Worm (Caenorhabditis elegans): Measurements from ENCODE around the gene F59B10.5.
A peak's percentile ranks its signal among the peaks of the same experiment; 100 is the strongest.

F59B10.5 gene

DNA sequence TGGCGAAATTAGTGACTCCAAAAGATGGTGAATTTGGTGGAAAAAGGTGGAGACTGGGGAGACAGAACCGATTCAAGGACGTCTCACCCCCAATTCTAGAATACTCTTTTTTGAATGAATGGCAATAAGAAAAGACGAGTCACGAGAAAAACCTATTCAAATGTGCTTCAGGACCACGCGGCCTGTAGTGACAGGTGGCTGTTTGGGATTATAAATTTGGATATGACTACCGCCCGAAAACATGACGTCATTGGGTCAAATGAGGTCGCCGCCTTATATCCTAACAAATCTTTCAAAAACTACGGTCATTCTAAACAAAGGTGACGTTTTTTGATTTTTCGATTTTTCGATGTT, 30.5 kb upstream of the F59B10.5 start:
- TF ChIP-seq hlh-8 (tag; optimal IDR thresholded peaks at IDR 0.05) (no peak), hlh-30 (tag; optimal IDR thresholded peaks at IDR 0.05; ENCODE audit: insufficient read depth) (peak; percentile 64), unc-55 (GFP tag; optimal IDR thresholded peaks at IDR 0.05) (peak; percentile 10)

DNA sequence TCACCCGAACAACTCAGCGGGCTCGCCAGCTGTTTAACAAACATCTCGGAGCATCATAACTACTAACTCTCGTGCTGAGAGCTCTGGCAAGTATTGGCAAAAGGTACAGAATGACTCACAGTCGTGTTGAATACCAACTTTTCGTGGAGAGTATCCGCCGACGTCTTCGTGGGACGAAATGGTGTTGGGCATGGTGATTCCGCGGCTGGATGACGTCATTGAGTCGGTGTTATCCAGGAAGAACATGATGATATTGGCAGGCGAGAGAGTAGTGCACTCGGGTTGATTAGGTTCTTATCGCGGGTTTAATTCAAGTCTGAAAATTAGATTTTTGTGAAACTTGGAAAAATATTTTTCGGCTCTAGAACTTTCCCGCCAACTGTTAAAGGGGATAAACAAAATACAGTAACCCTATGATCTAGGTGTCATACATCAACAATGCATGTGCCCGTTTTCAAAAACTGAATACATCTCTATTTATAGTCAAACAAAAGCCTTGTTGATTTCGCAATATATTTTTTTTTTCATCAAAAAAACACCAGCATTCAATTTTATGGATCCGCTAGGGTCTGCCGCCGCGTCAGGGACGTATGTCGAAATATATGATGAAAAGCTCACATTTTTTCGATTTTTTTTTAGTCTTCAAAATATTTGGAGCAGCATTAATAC, 30.0 kb upstream of the F59B10.5 start:
- TF ChIP-seq mec-3 (tag; optimal IDR thresholded peaks at IDR 0.05; ENCODE audit: borderline replicate concordance) (no peak), zip-5 (tag; optimal IDR thresholded peaks at IDR 0.05) (no peak), madf-2 (tag; optimal IDR thresholded peaks at IDR 0.05) (no peak)

DNA sequence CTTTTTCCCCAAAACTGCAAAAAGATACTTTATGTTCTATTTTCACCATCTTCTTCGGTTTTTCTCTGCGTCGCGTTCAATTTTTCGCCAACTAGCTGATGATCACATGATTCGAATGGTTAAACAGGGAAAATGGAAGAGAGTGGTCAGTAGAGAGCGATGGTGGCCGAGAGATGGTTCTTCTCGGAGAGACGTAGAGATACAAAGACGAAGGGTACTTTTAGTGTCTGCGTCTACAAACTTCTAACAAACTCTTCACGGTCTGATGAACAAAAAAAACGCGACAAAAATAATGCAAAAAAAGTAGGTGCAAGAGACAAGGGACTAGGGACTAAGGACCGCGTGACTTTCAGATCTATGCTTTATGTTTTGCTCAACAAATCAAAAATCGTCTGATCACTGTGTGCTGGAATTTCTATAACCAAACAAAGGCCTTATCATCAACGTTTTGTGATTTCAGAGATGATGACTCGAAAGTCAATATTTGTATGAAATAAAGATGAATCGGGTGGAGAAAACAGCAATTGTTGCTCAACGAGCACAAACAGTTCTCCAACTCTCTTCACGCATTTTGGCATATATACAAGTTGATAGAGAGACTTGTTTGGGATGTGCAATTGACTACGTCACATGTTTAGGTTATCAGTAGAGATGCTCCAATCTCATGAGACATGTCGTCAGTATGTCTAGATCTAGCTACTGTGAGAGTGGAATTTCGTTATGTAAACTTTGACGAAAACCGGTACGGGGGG, 28.7 kb upstream of the F59B10.5 start:
- TF ChIP-seq npax-4 (tag; optimal IDR thresholded peaks at IDR 0.05) (no peak), dmd-4 (tag; optimal IDR thresholded peaks at IDR 0.05; ENCODE audit: borderline replicate concordance) (no peak), ceh-6 (GFP tag; optimal IDR thresholded peaks at IDR 0.05) (no peak), ceh-2 (tag; optimal IDR thresholded peaks at IDR 0.05) (no peak), hlh-8 (tag; optimal IDR thresholded peaks at IDR 0.05) (no peak), dve-1 (tag; optimal IDR thresholded peaks at IDR 0.05) (no peak), hlh-30 (tag; optimal IDR thresholded peaks at IDR 0.05; ENCODE audit: insufficient read depth) (peak; percentile 96), pha-2 (tag; optimal IDR thresholded peaks at IDR 0.05) (no peak), K02D7.2 (tag; optimal IDR thresholded peaks at IDR 0.05) (no peak), unc-42 (tag; optimal IDR thresholded peaks at IDR 0.05) (no peak), pag-3 (tag; optimal IDR thresholded peaks at IDR 0.05; ENCODE audit: borderline replicate concordance) (no peak), ets-4 (tag; optimal IDR thresholded peaks at IDR 0.05) (no peak), ceh-9 (tag; optimal IDR thresholded peaks at IDR 0.05) (no peak), ceh-34 (tag; optimal IDR thresholded peaks at IDR 0.05) (no peak), F13H6.1 (tag; optimal IDR thresholded peaks at IDR 0.05) (peak; percentile 2), unc-3 (GFP tag; conservative IDR thresholded peaks at IDR 0.05) (no peak), unc-3 (tag; optimal IDR thresholded peaks at IDR 0.05) (no peak), hlh-15 (tag; optimal IDR thresholded peaks at IDR 0.05) (no peak), ttx-3 (tag; optimal IDR thresholded peaks at IDR 0.05) (no peak), ahr-1 (tag; optimal IDR thresholded peaks at IDR 0.05) (no peak), tbx-2 (tag; optimal IDR thresholded peaks at IDR 0.05) (peak; percentile 64), odd-2 (tag; optimal IDR thresholded peaks at IDR 0.05) (no peak), hlh-6 (tag; optimal IDR thresholded peaks at IDR 0.05) (no peak), fkh-10 (GFP tag; optimal IDR thresholded peaks at IDR 0.05) (no peak), sox-2 (GFP tag; IDR thresholded peaks at IDR 0.05) (no peak), nfya-1 (tag; optimal IDR thresholded peaks at IDR 0.05) (peak; percentile 76), unc-55 (GFP tag; optimal IDR thresholded peaks at IDR 0.05) (peak; percentile 82), pros-1 (tag; optimal IDR thresholded peaks at IDR 0.05) (peak; percentile 65), tbx-7 (tag; optimal IDR thresholded peaks at IDR 0.05) (no peak), che-1 (tag; optimal IDR thresholded peaks at IDR 0.05) (no peak), ceh-24 (tag; optimal IDR thresholded peaks at IDR 0.05) (no peak), Y22D7AL.16 (tag; optimal IDR thresholded peaks at IDR 0.05) (no peak), mec-3 (tag; optimal IDR thresholded peaks at IDR 0.05; ENCODE audit: borderline replicate concordance) (no peak), ceh-48 (tag; optimal IDR thresholded peaks at IDR 0.05) (no peak), ceh-18 (tag; optimal IDR thresholded peaks at IDR 0.05) (peak; percentile 34), lim-6 (tag; optimal IDR thresholded peaks at IDR 0.05) (no peak), nhr-11 (tag; optimal IDR thresholded peaks at IDR 0.05) (no peak), C38D4.7 (GFP tag; optimal IDR thresholded peaks at IDR 0.05) (no peak), pax-1 (tag; optimal IDR thresholded peaks at IDR 0.05) (peak; percentile 95), ceh-45 (GFP tag; IDR thresholded peaks at IDR 0.05) (no peak), ama-1 (optimal IDR thresholded peaks at IDR 0.05) (no peak), ztf-16 (tag; optimal IDR thresholded peaks at IDR 0.05) (no peak), nhr-232 (tag; optimal IDR thresholded peaks at IDR 0.05) (no peak), eyg-1 (tag; optimal IDR thresholded peaks at IDR 0.05) (no peak), pha-4 (tag; optimal IDR thresholded peaks at IDR 0.05) (no peak)
